Worm (Caenorhabditis elegans) whole organism, L4 larva: ENCODE data around the gene mrps-10.

ENCODE experiments used
- F10B5.3 ChIP-seq: sonication (generic microtip); optimal IDR thresholded peaks from 2 replicates; lab custom pipeline; 2016; ENCODE audit warnings: mild to moderate bottlenecking, missing genetic modification characterization, missing compliant biosample characterization
- F26F4.8 ChIP-seq: fragments of 200-800 bp; sonication (Bioruptor generic); conservative IDR thresholded peaks from 2 replicates; pipeline ENCODE4 v1.3.6; 2022; ENCODE audit warnings: missing genetic modification characterization, missing compliant biosample characterization
- F49E8.2 ChIP-seq: sonication (generic microtip); optimal IDR thresholded peaks from 2 replicates; lab custom pipeline; 2016; ENCODE audit warnings: missing compliant biosample characterization, mild to moderate bottlenecking, missing genetic modification characterization, borderline replicate concordance
- R02D3.7 ChIP-seq: fragments of 150-350 bp; sonication (generic microtip); optimal IDR thresholded peaks from 3 replicates; lab custom pipeline; 2014; ENCODE audit warnings: missing biosample characterization, missing genetic modification characterization
- T26A8.4 ChIP-seq: fragments of 200-800 bp; sonication (Bioruptor generic); IDR thresholded peaks from 2 replicates; pipeline ENCODE4 v1.3.6; 2022; ENCODE audit warnings: missing genetic modification characterization, missing compliant biosample characterization
- Y48G9A.11 ChIP-seq: fragments of 200-800 bp; sonication (Bioruptor generic); IDR thresholded peaks from 2 replicates; pipeline ENCODE4 v1.3.6; 2022; ENCODE audit warnings: missing genetic modification reagents, missing genetic modification characterization, missing compliant biosample characterization
- Y5F2A.4 ChIP-seq: fragments of 200-800 bp; sonication (Bioruptor generic); optimal IDR thresholded peaks from 2 replicates; lab custom pipeline; 2018; ENCODE audit warnings: mild to moderate bottlenecking, missing genetic modification characterization, missing compliant biosample characterization
- ama-1 ChIP-seq: fragments of 150-350 bp; optimal IDR thresholded peaks from 2 replicates; lab custom pipeline; 2014; ENCODE audit warnings: inconsistent platforms, mixed read lengths
- arid-1 ChIP-seq: fragments of 200-800 bp; sonication (Bioruptor generic); conservative IDR thresholded peaks from 2 replicates; pipeline ENCODE4 v1.3.6; 2022; ENCODE audit warnings: missing genetic modification reagents, missing genetic modification characterization, missing compliant biosample characterization
- ceh-28 ChIP-seq: fragments of 150-350 bp; optimal IDR thresholded peaks from 2 replicates; lab custom pipeline; 2014; ENCODE audit warnings: missing biosample characterization, missing genetic modification reagents, missing genetic modification characterization
- ceh-32 ChIP-seq: sonication (generic microtip); optimal IDR thresholded peaks from 2 replicates; lab custom pipeline; 2016; ENCODE audit warnings: mild to moderate bottlenecking, missing genetic modification characterization, missing compliant biosample characterization; ENCODE audit not compliant: poor library complexity
- ceh-62 ChIP-seq: sonication (generic microtip); optimal IDR thresholded peaks from 2 replicates; lab custom pipeline; 2017; ENCODE audit warnings: missing biosample characterization, missing genetic modification characterization
- ceh-82 ChIP-seq: sonication (generic microtip); optimal IDR thresholded peaks from 2 replicates; lab custom pipeline; 2017; ENCODE audit warnings: missing biosample characterization, missing genetic modification characterization
- ces-1 ChIP-seq: fragments of 150-350 bp; sonication (generic microtip); optimal IDR thresholded peaks from 4 replicates; lab custom pipeline; 2014; ENCODE audit warnings: missing biosample characterization, missing genetic modification reagents, missing genetic modification characterization
- daf-12 ChIP-seq: fragments of 150-350 bp; optimal IDR thresholded peaks from 2 replicates; lab custom pipeline; 2014; ENCODE audit warnings: missing biosample characterization, missing genetic modification reagents, missing genetic modification characterization
- daf-16 ChIP-seq, 3 experiments: sonication (generic microtip); optimal IDR thresholded peaks; 2 replicates each; lab custom pipeline; 2016 to 2017; ENCODE audit warnings: missing genetic modification characterization in 3 of 3, missing genetic modification reagents in 3 of 3, mild to moderate bottlenecking in 2 of 3, missing compliant biosample characterization in 2 of 3, missing biosample characterization in 1 of 3, moderate library complexity in 1 of 3
- dmd-6 ChIP-seq: fragments of 200-800 bp; sonication (Bioruptor generic); IDR thresholded peaks from 2 replicates; pipeline ENCODE4 v1.3.6; 2022; ENCODE audit warnings: missing genetic modification reagents, missing genetic modification characterization, missing compliant biosample characterization
- duxl-1 ChIP-seq: sonication (generic microtip); optimal IDR thresholded peaks from 2 replicates; lab custom pipeline; 2016; ENCODE audit warnings: mild to moderate bottlenecking, missing genetic modification characterization, moderate library complexity, missing compliant biosample characterization; ENCODE audit not compliant: poor library complexity
- dve-1 ChIP-seq: sonication (generic microtip); optimal IDR thresholded peaks from 2 replicates; lab custom pipeline; 2017; ENCODE audit warnings: antibody characterized with exemption, mild to moderate bottlenecking, missing genetic modification characterization, missing compliant biosample characterization; ENCODE audit not compliant: insufficient read depth
- fkh-10 ChIP-seq: fragments of 150-350 bp; optimal IDR thresholded peaks from 2 replicates; lab custom pipeline; 2014; ENCODE audit warnings: missing biosample characterization, missing genetic modification reagents, missing genetic modification characterization
- gei-8 ChIP-seq: fragments of 200-800 bp; sonication (Bioruptor generic); optimal IDR thresholded peaks from 2 replicates; lab custom pipeline; 2018; ENCODE audit warnings: mild to moderate bottlenecking, missing genetic modification characterization, missing compliant biosample characterization
- jun-1 ChIP-seq: fragments of 150-350 bp; optimal IDR thresholded peaks from 2 replicates; lab custom pipeline; 2014; ENCODE audit warnings: missing biosample characterization, missing genetic modification reagents, missing genetic modification characterization
- lin-13 ChIP-seq: fragments of 150-350 bp; optimal IDR thresholded peaks from 2 replicates; lab custom pipeline; 2014; ENCODE audit warnings: missing biosample characterization, missing genetic modification reagents, missing genetic modification characterization
- lin-38 ChIP-seq: fragments of 200-800 bp; sonication (Bioruptor generic); IDR thresholded peaks from 2 replicates; pipeline ENCODE4 v1.3.6; 2022; ENCODE audit warnings: missing genetic modification reagents, missing genetic modification characterization, missing compliant biosample characterization
- lsy-2 ChIP-seq, 2 experiments: fragments of 150-350 bp in 1 of 2; sonication (generic microtip) in 1 of 2; optimal IDR thresholded peaks; 2 replicates each; lab custom pipeline; 2014 to 2017; ENCODE audit warnings: missing biosample characterization in 2 of 2, missing genetic modification characterization in 2 of 2
- madf-5 ChIP-seq, 2 experiments: fragments of 200-800 bp; sonication (Bioruptor generic); IDR thresholded peaks; 2 replicates each; pipeline ENCODE4 v1.3.6; 2022; ENCODE audit warnings: missing compliant biosample characterization in 2 of 2, missing genetic modification characterization in 2 of 2
- mdl-1 ChIP-seq, 2 experiments: fragments of 150-350 bp in 1 of 2; sonication (generic microtip) in 1 of 2; optimal IDR thresholded peaks; 2 replicates each; lab custom pipeline; 2014 to 2017; ENCODE audit warnings: missing biosample characterization in 2 of 2, missing genetic modification characterization in 2 of 2
- mep-1 ChIP-seq: fragments of 150-350 bp; sonication (generic microtip); optimal IDR thresholded peaks from 3 replicates; lab custom pipeline; 2014; ENCODE audit warnings: missing biosample characterization, missing genetic modification characterization
- mes-2 ChIP-seq: sonication (generic microtip); optimal IDR thresholded peaks from 2 replicates; lab custom pipeline; 2016; ENCODE audit warnings: missing genotype, mild to moderate bottlenecking, missing genetic modification characterization, missing compliant biosample characterization; ENCODE audit not compliant: poor library complexity, severe bottlenecking
- mxl-3 ChIP-seq: fragments of 200-800 bp; sonication (Bioruptor generic); optimal IDR thresholded peaks from 2 replicates; lab custom pipeline; 2018; ENCODE audit warnings: mild to moderate bottlenecking, missing genetic modification characterization, missing compliant biosample characterization
- nhr-102 ChIP-seq: sonication (generic microtip); optimal IDR thresholded peaks from 2 replicates; lab custom pipeline; 2016; ENCODE audit warnings: mild to moderate bottlenecking, missing genetic modification characterization, moderate library complexity, missing compliant biosample characterization
- nhr-41 ChIP-seq: fragments of 200-800 bp; sonication (Bioruptor generic); IDR thresholded peaks from 2 replicates; pipeline ENCODE4 v1.3.6; 2022; ENCODE audit warnings: missing genetic modification reagents, missing genetic modification characterization, missing compliant biosample characterization
- nhr-48 ChIP-seq: sonication (generic microtip); optimal IDR thresholded peaks from 2 replicates; lab custom pipeline; 2016; ENCODE audit warnings: mild to moderate bottlenecking, missing genetic modification characterization, missing compliant biosample characterization
- nhr-6 ChIP-seq: fragments of 150-350 bp; optimal IDR thresholded peaks from 2 replicates; lab custom pipeline; 2014; ENCODE audit warnings: missing biosample characterization, missing genetic modification characterization
- set-16 ChIP-seq: fragments of 200-800 bp; sonication (Bioruptor generic); IDR thresholded peaks from 2 replicates; pipeline ENCODE4 v1.3.6; 2022; ENCODE audit warnings: missing genetic modification reagents, missing genetic modification characterization, missing compliant biosample characterization
- snpc-1.2 ChIP-seq: fragments of 200-800 bp; sonication (Bioruptor generic); IDR thresholded peaks from 2 replicates; pipeline ENCODE4 v1.3.6; 2022; ENCODE audit warnings: missing genetic modification reagents, missing genetic modification characterization, missing compliant biosample characterization
- tag-97 ChIP-seq: fragments of 200-800 bp; sonication (Bioruptor generic); IDR thresholded peaks from 2 replicates; pipeline ENCODE4 v1.3.6; 2022; ENCODE audit warnings: missing genetic modification characterization, missing compliant biosample characterization
- unc-62 ChIP-seq, 3 experiments: fragments of 150-350 bp in 1 of 3; sonication (generic microtip); optimal IDR thresholded peaks in 2 of 3; peaks in 1 of 3; 1 replicate in 1 of 3; 2 replicates in 2 of 3; lab custom pipeline; 2014 to 2017; ENCODE audit warnings: missing biosample characterization in 3 of 3, missing genetic modification characterization in 3 of 3, missing genetic modification reagents in 3 of 3, missing genotype in 1 of 3
- zag-1 ChIP-seq: fragments of 150-350 bp; optimal IDR thresholded peaks from 2 replicates; lab custom pipeline; 2014; ENCODE audit warnings: missing biosample characterization, missing genetic modification characterization
- zip-2 ChIP-seq: fragments of 150-350 bp; optimal IDR thresholded peaks from 2 replicates; lab custom pipeline; 2014; ENCODE audit warnings: missing biosample characterization, missing genetic modification characterization
- ztf-11 ChIP-seq: fragments of 150-350 bp; optimal IDR thresholded peaks from 2 replicates; lab custom pipeline; 2014; ENCODE audit warnings: missing biosample characterization, missing genetic modification characterization

Gene mrps-10

DNA sequence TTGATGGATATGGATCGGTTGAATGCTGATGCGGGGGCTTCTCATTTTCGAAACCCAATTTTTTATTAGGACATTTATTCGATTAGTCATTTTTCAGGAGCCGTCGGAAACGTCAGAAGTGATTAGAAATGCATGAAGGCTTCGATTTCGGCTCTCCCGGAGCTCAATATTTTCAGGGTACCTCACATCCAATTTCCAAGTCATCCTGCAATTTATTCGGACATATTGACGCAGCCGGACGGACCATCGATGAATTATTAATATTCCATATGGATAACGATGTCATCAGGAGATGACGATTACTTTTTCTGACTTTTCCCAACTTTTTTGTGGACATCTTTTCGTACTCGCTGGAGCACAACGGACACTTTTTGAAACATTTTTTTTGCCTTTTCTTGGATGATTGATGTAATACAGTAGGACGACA is 19.7 kb upstream of the mrps-10 start (continued):
- TF ChIP-seq dve-1 (tag; lab: Kevin White, UChicago) (peak; percentile 34), duxl-1 (tag; lab: Kevin White, UChicago) (peak; percentile 66), madf-5 (GFP tag; IDR thresholded peaks at IDR 0.05; lab: Robert Waterston, UW) (0 out of 4 replicates have a peak, but pooled peaks of 1 of the 2 experiments have one; percentile 51), nhr-6 (tag; lab: Kevin White, UChicago) (no peak), ama-1 (lab: Kevin White, UChicago) (peak; percentile 91), lsy-2 (tag; optimal IDR thresholded peaks at IDR 0.05; lab: Kevin White, UChicago) (peak in 1 of 2 experiments; percentile 68), F10B5.3 (peak; percentile 11), nhr-102 (tag; lab: Kevin White, UChicago) (peak; percentile 78), zip-2 (tag; lab: Kevin White, UChicago) (peak; percentile 1), fkh-10 (GFP tag; lab: Kevin White, UChicago) (no peak), mdl-1 (tag; optimal IDR thresholded peaks at IDR 0.05; lab: Kevin White, UChicago) (no peak), ces-1 (GFP tag; lab: Kevin White, UChicago) (no peak), snpc-1.2 (peak; percentile 71; the same call in 1 of the 2 replicates), dmd-6 (GFP tag; lab: Robert Waterston, UW) (peak; percentile 12; the same call in 1 of the 2 replicates), Y5F2A.4 (GFP tag; lab: Kevin White, UChicago) (peak; percentile 20), zag-1 (tag; lab: Kevin White, UChicago) (no peak), ceh-62 (tag; lab: Kevin White, UChicago) (no peak), arid-1 (peak; percentile 69), Y48G9A.11 (GFP tag; lab: Robert Waterston, UW) (no peak)

DNA sequence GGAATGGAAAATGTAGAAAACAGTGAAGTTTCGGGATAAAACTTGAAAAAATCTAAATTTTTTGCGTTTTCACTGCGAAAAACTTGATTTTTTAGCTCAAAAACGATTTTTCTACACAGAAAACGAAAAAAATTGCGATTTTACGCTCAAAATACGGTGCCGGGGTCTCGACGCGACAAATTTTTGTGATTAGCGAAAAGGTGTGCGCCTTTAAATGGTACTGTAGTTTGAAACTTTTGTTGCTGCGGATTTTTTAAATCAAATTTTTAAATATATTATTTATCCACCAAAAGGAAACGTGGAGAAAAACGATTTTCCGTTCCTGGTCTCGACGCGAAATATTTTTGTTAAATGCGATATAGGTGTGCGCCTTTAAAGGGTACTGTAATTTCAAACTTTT is 19.1 kb upstream of the mrps-10 start:
- no peak for TF ChIP-seq nhr-48 (tag; lab: Kevin White, UChicago)
- no peak for TF ChIP-seq gei-8 (GFP tag; lab: Kevin White, UChicago)
- no peak for TF ChIP-seq ces-1 (GFP tag; lab: Kevin White, UChicago)
- TF ChIP-seq lsy-2 (tag; optimal IDR thresholded peaks at IDR 0.05; lab: Kevin White, UChicago), result no peak
- no peak for TF ChIP-seq ceh-28 (tag; lab: Kevin White, UChicago)
- no peak for TF ChIP-seq dve-1 (tag; lab: Kevin White, UChicago)
- TF ChIP-seq ceh-32 (tag; lab: Kevin White, UChicago), result no peak
- no peak for TF ChIP-seq F49E8.2 (tag; lab: Kevin White, UChicago)
- TF ChIP-seq daf-16 (GFP tag; optimal IDR thresholded peaks at IDR 0.05; lab: Kevin White, UChicago), result no peak
- TF ChIP-seq daf-16 (tag; optimal IDR thresholded peaks at IDR 0.05; lab: Kevin White, UChicago), result no peak
- TF ChIP-seq, all 104 proteins: peak for 0

DNA sequence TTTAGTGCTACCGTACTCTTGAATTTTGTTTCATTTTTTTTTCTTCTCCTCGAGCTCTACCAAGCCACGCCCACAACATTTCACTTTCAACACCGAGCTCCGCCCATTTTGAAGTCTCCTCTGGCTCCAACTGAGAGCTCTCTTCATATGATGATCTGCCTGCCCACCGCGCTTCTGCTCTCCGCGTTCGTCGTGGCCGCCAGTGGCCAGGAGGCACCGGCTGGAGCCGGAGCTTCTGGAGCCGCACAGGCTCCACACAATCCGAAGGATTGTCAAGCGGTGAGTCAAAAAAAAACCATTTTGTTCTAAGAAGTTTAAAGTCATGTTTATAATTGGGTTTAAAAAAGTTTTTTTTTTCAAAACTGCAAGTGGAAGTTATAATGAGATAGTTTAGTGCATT is 16.0 kb upstream of the mrps-10 start, which contains the start of gene flp-14:
flp-14 (plus strand) TSS at position 146 of the 400 bp plus-strand sequence.
- peak; percentile 92 for TF ChIP-seq set-16
- peak in 1 of 2 experiments; percentile 61 for TF ChIP-seq unc-62 (GFP tag; optimal IDR thresholded peaks at IDR 0.05 in 1 of 2; lab: Kevin White, UChicago)
- no peak for TF ChIP-seq unc-62 (tag; optimal IDR thresholded peaks at IDR 0.05; lab: Kevin White, UChicago)
- no peak for TF ChIP-seq jun-1

DNA sequence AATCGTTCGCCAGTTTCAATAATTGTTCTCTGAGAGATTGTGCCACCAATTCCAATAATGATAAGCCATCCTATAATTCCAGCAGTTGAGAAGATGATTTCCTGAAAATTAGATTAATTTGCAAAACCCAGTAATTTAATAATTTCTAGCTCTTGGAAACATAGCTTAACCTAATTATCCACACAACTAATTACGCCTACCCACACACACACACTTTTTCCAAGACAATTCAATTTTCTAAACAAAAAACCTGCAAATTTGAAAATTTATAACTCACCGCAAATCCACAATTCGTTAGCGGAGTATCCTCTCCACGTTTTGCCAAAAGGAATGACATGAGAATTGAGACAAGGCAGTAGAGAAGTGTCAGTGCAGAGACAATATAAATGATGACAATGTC is 9.9 kb upstream of the mrps-10 start:
- TF ChIP-seq ces-1 (GFP tag; lab: Kevin White, UChicago) (peak; percentile 18), zag-1 (tag; lab: Kevin White, UChicago) (no peak), tag-97 (GFP tag; lab: Robert Waterston, UW) (no peak)
- TF ChIP-seq, all 104 proteins: peak for 1

DNA sequence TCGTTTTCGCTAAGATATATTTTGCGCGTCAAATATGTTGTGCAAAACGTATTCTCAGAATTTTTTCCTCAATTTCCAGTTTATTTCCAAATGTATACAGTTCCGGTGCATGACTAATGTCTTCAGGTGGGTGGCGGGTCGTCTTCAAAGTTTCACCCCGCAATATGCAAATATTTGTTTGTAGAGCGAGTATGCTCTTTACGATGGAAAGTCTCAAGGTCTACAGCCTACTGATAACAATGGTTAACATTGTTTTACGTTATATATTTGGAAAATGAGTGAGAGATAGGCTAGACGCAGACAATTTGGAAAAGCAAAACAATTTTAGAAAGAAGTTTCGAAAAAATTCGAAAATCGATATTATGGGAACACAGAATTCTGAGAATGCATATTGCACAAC is 8.5 kb upstream of the mrps-10 start:
- TF ChIP-seq lin-38 (GFP tag; lab: Robert Waterston, UW) (no peak), F26F4.8 (GFP tag; lab: Robert Waterston, UW) (no peak), R02D3.7 (tag; lab: Kevin White, UChicago) (no peak), mxl-3 (GFP tag; lab: Kevin White, UChicago) (no peak), dve-1 (tag; lab: Kevin White, UChicago) (peak; percentile 42), lsy-2 (tag; optimal IDR thresholded peaks at IDR 0.05; lab: Kevin White, UChicago) (peak in 1 of 2 experiments; percentile 19), nhr-6 (tag; lab: Kevin White, UChicago) (no peak), F10B5.3 (no peak), F49E8.2 (tag; lab: Kevin White, UChicago) (no peak), daf-12 (tag; lab: Kevin White, UChicago) (no peak), ztf-11 (tag; lab: Kevin White, UChicago) (no peak), T26A8.4 (GFP tag; lab: Robert Waterston, UW) (no peak), mep-1 (tag; lab: Kevin White, UChicago) (peak; percentile 40), jun-1 (no peak), ceh-82 (no peak), lin-13 (GFP tag; lab: Kevin White, UChicago) (no peak), nhr-41 (GFP tag; lab: Robert Waterston, UW) (no peak), mes-2 (peak; percentile 32)
